Worm (Caenorhabditis elegans) whole organism, L4/young adult: Measurements from ENCODE around the gene srh-233.

ENCODE experiments used
- W03F9.2 ChIP-seq: fragments of 150-350 bp; optimal IDR thresholded peaks from 2 replicates; lab custom pipeline; 2014; ENCODE audit warnings: missing biosample characterization, missing genetic modification characterization
- dao-5 ChIP-seq: sonication (generic microtip); optimal IDR thresholded peaks from 2 replicates; lab custom pipeline; 2016; ENCODE audit warnings: missing genotype, missing genetic modification characterization, moderate library complexity, missing compliant biosample characterization
- him-1 ChIP-seq: sonication (generic microtip); optimal IDR thresholded peaks from 2 replicates; lab custom pipeline; 2016; ENCODE audit warnings: missing genotype, missing genetic modification reagents, missing genetic modification characterization, missing compliant biosample characterization

srh-233 gene

DNA sequence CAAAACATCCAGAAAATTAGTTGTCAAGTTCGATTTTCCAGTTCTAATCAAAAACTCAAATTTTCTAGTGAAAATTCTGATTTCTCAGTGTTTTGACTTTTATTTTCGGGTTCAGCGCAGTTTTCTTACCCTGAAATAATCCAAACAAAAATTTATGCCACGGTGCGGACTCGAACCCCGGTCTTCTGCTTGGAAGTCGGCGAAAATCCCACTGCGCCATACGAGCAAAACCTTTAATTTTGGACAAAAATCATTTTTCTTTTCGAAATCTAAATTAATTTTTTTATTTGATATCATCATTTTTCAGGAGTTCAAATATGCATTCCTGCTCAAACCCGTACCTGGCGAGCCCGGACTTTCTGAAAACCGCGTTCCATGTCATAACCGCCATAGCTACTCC, at the start of gene srh-233:
TSS of gene srh-233 (plus strand) at position 301 of the 400 bp plus-strand sequence.
- TF ChIP-seq W03F9.2 (no peak), him-1 (no peak), dao-5 (no peak)

DNA sequence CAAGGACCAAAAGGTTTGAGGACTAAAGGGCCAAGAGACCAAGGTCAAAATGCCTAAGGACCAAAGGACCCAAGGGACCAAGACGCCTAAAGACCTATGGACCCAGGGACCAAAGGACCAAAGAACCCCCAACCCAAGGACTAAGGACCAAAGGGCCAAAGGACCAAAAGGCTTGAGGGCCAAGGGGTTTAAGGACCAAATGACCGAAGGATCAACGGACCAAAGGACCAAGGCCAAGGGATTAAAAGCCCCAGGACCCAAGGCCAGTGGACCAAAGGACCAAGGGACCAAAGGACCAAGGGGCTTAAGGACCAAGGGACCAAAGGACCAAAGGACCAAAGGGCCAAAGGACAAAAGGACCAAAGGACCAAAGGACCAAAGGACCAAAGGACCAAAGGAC, 49.4 kb upstream of the srh-233 start:
- TF ChIP-seq him-1 (no peak), W03F9.2 (no peak), dao-5 (no peak)

DNA sequence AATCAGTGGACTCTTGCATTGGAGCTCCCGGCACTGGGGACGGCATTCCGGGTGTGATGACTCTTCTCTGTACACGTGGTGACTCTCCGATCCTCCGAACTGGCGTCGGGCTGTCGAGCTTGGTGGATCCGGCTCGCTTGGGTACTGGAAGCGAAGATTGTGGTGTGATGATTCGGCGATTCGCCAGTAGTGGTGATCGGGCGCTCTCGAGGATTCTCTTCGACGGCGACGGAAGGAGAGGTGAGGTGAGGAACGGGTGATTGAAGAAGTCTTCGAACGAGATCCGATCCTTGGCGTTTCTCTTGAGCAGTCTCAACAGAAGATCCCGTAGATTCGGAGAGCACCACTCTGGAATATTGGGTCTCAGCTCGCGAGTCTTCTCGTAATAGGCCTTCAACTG, 48.5 kb upstream of the srh-233 start:
- TF ChIP-seq him-1 (no peak), W03F9.2 (no peak), dao-5 (no peak)

DNA sequence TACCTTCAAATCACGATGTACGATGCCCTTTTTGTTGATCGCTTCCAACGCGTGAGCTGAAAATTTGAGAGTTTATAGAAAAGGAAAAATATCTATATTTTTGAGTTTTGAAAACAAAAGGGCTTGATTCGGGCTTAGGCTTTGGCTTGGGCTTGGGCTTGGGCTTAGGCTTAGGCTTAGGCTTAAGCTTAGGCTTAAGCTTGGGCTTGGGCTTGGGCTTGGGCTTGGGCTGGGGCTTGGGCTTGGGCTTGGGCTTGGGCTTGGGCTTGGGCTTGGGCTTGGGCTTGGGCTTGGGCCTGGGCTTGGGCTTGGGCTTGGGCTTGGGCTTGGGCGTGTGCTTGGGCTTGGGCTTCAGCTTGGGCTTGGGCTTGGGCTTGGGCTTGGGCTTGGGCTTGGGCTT, 47.0 kb upstream of the srh-233 start:
- no peak for TF ChIP-seq dao-5
- TF ChIP-seq him-1 = no peak
- no peak for TF ChIP-seq W03F9.2

DNA sequence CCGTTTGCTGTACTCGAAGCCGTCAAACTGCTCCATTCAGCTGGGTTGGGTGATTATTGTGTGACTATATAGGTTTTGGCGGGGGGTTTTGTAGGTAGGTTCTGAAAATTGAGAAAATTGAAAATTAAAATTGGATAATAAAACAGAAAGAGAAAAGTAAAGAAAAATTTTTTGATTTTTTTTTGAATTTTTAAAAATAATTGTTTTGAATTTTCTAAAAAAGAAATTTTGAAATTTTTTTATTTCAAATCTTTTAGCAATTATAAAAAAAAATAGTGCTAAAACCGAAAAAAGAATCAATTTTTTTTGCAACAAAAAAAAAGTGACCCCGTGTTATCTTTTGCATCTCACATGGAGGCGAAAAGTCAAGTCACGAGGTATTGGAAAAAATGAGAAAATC, 44.8 kb upstream of the srh-233 start, which contains the start of gene unc-51:
TSS of gene unc-51 (minus strand) at position 101 of the 400 bp plus-strand sequence.
- TF ChIP-seq dao-5 (no peak), W03F9.2 (no peak), him-1 (no peak)

DNA sequence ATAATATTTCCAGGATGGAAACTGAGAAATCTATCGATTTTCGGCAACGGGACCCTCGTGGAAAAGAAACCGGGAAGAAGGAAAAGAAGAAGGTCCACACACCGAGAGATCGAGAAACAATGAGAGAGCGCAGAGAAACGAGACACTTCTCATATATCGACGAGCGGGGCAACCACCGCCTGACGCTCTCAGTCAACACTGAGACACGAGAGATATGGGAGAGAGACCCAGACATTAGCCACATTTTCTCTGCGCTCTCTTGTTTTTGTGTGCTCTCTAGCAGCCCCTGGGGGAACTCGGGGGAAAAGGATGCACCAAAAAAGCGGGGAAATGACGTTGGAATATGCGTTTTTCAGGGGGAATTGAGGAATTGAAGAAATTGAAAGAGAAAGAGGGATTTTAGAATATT, 43.4 kb upstream of the srh-233 start:
- TF ChIP-seq him-1 = peak; percentile 23
- no peak for TF ChIP-seq dao-5

DNA sequence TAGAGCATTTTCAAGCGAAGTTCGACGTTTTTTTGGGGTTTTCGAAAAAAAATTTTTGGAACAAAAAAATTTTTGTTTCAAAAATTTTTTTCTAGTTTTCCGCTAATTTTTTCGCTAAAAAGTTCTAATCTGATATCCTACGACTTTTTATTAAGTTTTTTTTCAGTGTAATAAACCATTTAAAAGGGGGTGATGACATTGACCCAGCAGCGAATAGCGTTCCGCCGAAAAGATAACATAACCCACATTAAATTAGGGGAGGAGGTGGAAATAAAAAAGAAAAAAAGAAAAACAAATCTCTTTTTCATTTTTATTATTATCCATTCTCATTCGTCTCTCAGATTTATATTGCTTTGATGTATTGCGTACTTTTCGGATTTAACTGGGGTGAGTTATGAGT, 41.7 kb upstream of the srh-233 start, which contains the start of gene Y60A3A.23:
TSS of gene Y60A3A.23 (plus strand) at position 301 of the 400 bp plus-strand sequence.
- TF ChIP-seq him-1 (no peak), dao-5 (no peak), W03F9.2 (no peak)

DNA sequence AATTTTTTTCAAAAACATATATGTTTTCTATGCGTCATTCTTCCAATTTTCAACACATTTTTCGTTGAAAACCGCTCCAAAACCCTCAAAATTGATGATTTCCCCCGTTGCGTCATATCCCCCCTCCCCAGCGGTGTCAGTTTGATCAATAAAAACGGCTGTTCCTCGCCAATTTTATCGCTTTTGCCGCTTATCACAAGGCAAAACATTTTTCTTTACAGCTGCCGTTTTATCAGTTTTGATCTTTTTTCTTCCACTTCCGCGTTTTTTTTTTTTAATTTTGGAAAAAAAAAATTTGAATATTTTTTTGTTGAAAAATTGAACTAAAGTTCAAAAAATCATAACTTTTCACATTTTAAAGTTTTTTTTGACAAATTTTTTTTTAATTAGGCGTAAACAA, 38.0 kb upstream of the srh-233 start:
- TF ChIP-seq him-1 = no peak
- no peak for TF ChIP-seq dao-5
- TF ChIP-seq W03F9.2 = no peak

DNA sequence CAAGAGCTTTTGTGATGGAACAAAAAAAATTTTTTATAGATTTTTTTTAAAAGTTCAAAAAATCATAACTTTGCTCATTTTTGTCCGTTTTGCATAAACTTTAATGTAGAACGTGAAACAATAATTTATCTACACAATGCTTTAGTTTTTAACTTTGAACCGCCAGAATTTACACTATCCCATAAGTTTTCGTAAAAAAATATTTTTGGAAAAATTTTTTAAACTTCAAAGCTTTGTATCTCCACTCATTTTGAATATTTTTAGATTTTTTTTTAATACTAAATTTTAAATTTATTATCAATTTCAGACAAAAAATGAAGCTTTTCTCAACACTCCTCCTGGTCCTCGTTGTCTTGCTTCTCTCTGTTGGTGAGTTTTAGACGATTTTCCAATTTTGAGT, 37.5 kb upstream of the srh-233 start, which contains the start of gene Y60A3A.21:
TSS of gene Y60A3A.21 (plus strand) at position 301 of the 400 bp plus-strand sequence.
- TF ChIP-seq dao-5 (no peak), him-1 (no peak), W03F9.2 (no peak)

DNA sequence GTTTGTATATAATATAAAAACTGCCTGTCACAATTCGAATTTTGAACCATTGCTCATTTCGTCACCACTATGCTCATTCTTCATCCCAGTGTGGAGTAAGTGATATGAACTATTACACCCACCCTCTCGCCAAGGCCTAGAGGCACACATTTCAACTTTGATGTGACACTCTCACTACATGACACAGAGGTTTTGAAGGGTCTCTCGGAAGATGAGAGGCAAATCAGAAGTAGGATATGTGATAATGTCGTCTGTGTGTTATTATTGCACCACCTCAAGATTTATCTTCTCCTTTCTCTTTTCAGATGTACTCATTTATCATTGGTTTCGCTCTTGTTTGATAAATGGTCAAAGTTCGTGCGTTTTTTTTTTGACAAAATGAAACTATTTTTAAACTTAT, 27.8 kb upstream of the srh-233 start:
- no peak for TF ChIP-seq dao-5
- TF ChIP-seq W03F9.2 = no peak
- no peak for TF ChIP-seq him-1

DNA sequence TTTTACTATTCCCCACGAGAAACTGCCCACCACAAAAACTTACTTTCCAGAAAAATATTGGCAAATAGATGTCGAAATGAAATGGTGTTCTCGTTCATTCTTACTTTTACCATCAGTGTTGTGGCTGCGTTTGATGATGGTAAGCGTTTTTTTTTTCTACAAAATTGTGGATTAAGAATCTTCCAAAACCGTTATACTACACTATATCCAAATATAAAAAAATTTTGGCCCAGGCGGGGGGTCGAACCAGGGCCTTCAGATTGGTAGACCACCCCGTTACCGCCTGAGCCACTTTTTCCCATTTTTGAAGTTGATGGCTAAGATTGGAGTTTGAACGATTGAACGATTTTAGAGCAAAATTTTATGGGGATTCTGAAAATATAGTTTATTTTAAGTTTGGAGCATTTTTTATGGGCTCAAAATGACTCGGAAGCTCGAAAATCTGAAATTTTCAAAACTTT, 26.1 kb upstream of the srh-233 start, which contains the start of gene lgc-55:
TSS of gene lgc-55 (plus strand) at position 51 of the 461 bp plus-strand sequence.
- no peak for TF ChIP-seq W03F9.2
- no peak for TF ChIP-seq dao-5
- TF ChIP-seq him-1 = no peak

DNA sequence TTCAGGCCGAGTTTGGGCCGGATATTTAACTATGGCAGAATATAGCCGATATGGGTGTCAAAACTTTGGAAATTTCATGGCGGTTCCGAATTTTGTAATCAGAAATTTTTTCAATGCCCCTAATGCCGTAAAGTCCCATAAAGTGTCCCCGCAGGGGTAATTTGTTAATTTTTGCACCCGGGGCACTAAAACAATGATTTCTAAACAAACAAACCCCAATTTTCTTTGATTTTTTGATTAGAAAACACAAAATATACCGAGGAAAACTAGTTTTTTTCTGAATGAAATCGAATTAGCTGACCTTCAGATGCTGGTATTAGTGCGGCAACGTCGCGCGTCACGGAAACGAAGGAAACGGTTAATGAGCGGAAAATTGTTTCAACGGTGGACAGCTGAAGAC, 14.3 kb upstream of the srh-233 start:
- no peak for TF ChIP-seq W03F9.2

DNA sequence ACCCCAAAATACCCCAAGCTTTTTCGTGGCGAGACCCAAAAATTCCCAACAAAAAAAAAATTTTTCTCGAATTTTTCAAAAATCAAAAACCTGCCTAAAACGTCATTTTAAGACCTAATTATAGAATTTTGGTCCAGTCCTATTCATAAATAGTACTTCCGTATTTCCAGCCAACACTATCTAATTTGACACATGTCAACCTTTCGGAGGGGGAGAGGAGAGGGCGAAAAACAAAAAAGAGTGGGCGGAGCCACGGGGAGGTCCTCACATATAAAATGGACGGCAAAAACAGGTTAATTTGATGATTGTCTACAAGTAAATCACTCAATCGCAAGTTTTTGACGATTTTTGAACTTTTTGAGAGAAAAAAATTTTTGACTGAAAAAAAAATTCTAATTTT, 11.9 kb upstream of the srh-233 start, which contains the start of gene Y113G7A.16:
TSS of gene Y113G7A.16 (plus strand) at position 301 of the 400 bp plus-strand sequence.
- TF ChIP-seq dao-5 = no peak
- no peak for TF ChIP-seq W03F9.2
- no peak for TF ChIP-seq him-1

DNA sequence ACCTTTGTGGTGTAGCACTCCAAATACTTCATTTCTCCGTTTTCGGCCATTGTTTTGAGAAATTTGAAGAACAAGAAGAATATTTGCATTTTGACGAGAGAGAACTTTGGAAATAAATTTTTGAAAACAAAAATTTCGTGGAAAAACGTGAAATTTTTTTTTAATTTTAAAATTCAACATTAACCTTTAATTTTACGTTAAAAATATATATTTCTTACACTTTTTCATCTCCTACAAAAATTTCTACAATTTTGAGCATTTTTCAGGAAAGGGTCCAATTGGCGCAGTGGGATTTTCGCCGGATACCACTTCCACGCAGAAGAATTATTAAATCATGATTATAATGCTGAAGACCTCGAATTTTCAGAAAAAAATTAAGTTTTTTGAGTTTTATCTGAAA, 1.9 kb upstream of the srh-233 start, which contains the start of gene spe-19:
TSS of gene spe-19 (minus strand) at position 101 of the 400 bp plus-strand sequence.
- TF ChIP-seq W03F9.2 (no peak), dao-5 (no peak), him-1 (no peak)

DNA sequence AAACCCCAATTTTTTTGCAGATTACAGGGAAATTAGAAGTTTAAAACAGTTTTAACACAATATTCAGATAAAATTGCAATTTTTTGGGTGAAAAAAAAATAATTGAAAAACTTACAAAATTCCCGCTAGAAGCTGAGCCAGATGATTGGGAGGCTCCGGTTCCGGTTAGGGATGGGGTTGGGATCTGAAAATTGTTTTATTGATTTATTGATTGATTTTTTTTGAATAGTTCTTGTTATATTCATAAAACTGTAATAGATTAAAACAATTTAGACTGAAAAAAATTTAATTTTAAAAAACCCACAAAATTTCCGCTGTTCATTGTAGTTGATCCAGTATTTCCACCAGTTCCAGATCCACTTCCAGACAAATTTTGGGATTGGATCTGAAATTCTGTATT, 10.2 kb downstream of the srh-233 start:
- TF ChIP-seq dao-5 (no peak), W03F9.2 (no peak), him-1 (no peak)

DNA sequence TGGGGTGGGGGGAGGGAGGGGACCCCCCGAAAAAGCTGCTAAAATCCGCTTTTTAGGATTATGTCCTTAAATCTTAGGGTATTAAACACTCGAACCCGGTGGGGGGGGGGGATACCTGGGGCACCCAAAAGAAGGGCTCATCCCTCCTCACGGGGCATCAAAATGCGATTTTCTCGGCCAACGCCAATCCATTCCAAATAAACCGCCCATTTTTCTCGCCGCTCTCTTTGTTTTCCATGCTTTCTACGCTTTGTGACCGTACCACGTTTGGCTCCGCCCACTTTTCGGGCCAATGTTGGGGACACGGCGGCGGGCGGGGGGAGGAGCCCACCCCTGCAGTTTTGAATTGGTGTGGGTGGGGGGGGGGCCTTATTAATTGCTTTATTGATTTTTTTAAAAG, 12.3 kb downstream of the srh-233 start:
- no peak for TF ChIP-seq dao-5
- no peak for TF ChIP-seq W03F9.2
- no peak for TF ChIP-seq him-1

DNA sequence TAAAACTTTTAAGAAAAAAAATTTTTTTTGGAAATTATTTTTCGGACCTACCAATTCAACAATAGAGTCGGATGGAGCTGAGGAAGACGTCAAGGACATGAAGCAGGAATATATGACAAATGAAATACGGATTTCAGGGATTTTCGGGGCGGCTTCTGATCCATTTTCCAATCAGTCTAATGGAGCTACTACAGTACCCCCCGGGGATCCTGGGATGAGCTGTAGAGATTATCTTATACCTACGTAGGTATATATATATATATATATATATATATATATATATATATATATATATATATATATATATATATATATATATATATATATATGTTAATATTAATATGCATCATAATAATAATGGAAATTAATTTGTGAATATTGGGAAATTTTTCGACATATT, 14.9 kb downstream of the srh-233 start, which contains the start of gene ttx-1:
TSS of gene ttx-1 (minus strand) at position 101 of the 400 bp plus-strand sequence.
- TF ChIP-seq W03F9.2 = no peak
- no peak for TF ChIP-seq him-1
